Worm (Caenorhabditis elegans) whole organism, young adult: ENCODE results near the gene plpr-1.

Experiments used
- B0019.2 ChIP-seq: fragments of 200-800 bp; sonication (Bioruptor generic); conservative IDR thresholded peaks from 2 replicates; pipeline ENCODE4 v1.3.6; 2022; ENCODE audit warnings: missing genetic modification reagents, missing genetic modification characterization, missing compliant biosample characterization
- B0336.3 ChIP-seq: fragments of 200-800 bp; sonication (Bioruptor generic); IDR thresholded peaks from 2 replicates; pipeline ENCODE4 v1.3.6; 2022; ENCODE audit warnings: missing genetic modification characterization, missing compliant biosample characterization
- F22D6.2 ChIP-seq: sonication (generic microtip); optimal IDR thresholded peaks from 2 replicates; lab custom pipeline; 2016; ENCODE audit warnings: mild to moderate bottlenecking, missing genetic modification characterization, missing compliant biosample characterization
- F33H1.4 ChIP-seq: fragments of 200-800 bp; sonication (Bioruptor generic); IDR thresholded peaks from 2 replicates; pipeline ENCODE4 v1.3.6; 2022; ENCODE audit warnings: missing genetic modification reagents, missing genetic modification characterization, missing compliant biosample characterization
- F49E8.2 ChIP-seq: sonication (generic microtip); optimal IDR thresholded peaks from 3 replicates; lab custom pipeline; 2017; ENCODE audit warnings: missing genetic modification characterization, mild to moderate bottlenecking, missing compliant biosample characterization, antibody characterized with exemption, moderate library complexity; ENCODE audit not compliant: insufficient read depth
- K11D2.4 ChIP-seq: fragments of 200-800 bp; sonication (Bioruptor generic); IDR thresholded peaks from 2 replicates; pipeline ENCODE4 v1.3.6; 2022; ENCODE audit warnings: missing genetic modification reagents, missing genetic modification characterization, missing compliant biosample characterization
- T07F8.4 ChIP-seq: sonication (generic microtip); optimal IDR thresholded peaks from 2 replicates; lab custom pipeline; 2016; ENCODE audit warnings: mild to moderate bottlenecking, missing genetic modification characterization, moderate library complexity, missing compliant biosample characterization
- ZK185.1 ChIP-seq: sonication (generic microtip); optimal IDR thresholded peaks from 2 replicates; lab custom pipeline; 2016; ENCODE audit warnings: mild to moderate bottlenecking, missing genetic modification characterization, missing compliant biosample characterization; ENCODE audit not compliant: poor library complexity, severe bottlenecking
- aptf-3 ChIP-seq: fragments of 200-800 bp; sonication (Bioruptor generic); IDR thresholded peaks from 2 replicates; pipeline ENCODE4 v1.3.6; 2022; ENCODE audit warnings: missing genetic modification characterization, missing compliant biosample characterization
- attf-3 ChIP-seq: fragments of 200-800 bp; sonication (Bioruptor generic); conservative IDR thresholded peaks from 2 replicates; pipeline ENCODE4 v1.3.6; 2022; ENCODE audit warnings: missing genetic modification reagents, missing genetic modification characterization, missing compliant biosample characterization
- ceh-91 ChIP-seq: fragments of 200-800 bp; sonication (Bioruptor generic); IDR thresholded peaks from 2 replicates; pipeline ENCODE4 v1.3.6; 2022; ENCODE audit warnings: missing genetic modification reagents, missing genetic modification characterization, missing compliant biosample characterization
- dox-1 ChIP-seq: fragments of 200-800 bp; sonication (Bioruptor generic); IDR thresholded peaks from 2 replicates; pipeline ENCODE4 v1.3.6; 2022; ENCODE audit warnings: missing genetic modification reagents, missing genetic modification characterization, missing compliant biosample characterization
- efl-1 ChIP-seq: fragments of 150-350 bp; optimal IDR thresholded peaks from 2 replicates; lab custom pipeline; 2014; ENCODE audit warnings: missing biosample characterization, missing genetic modification reagents, missing genetic modification characterization
- egl-18 ChIP-seq: fragments of 200-800 bp; sonication (Bioruptor generic); IDR thresholded peaks from 2 replicates; pipeline ENCODE4 v1.3.6; 2022; ENCODE audit warnings: missing genetic modification reagents, missing genetic modification characterization, missing compliant biosample characterization
- egl-44 ChIP-seq: fragments of 200-800 bp; sonication (Bioruptor generic); IDR thresholded peaks from 2 replicates; pipeline ENCODE4 v1.3.6; 2022; ENCODE audit warnings: missing genetic modification reagents, missing genetic modification characterization, missing compliant biosample characterization
- egrh-3 ChIP-seq: fragments of 200-800 bp; sonication (Bioruptor generic); IDR thresholded peaks from 2 replicates; pipeline ENCODE4 v1.3.6; 2022; ENCODE audit warnings: missing genetic modification reagents, missing genetic modification characterization, missing compliant biosample characterization
- ekl-4 ChIP-seq: fragments of 200-800 bp; sonication (Bioruptor generic); IDR thresholded peaks from 2 replicates; pipeline ENCODE4 v1.3.6; 2022; ENCODE audit warnings: missing genetic modification reagents, missing genetic modification characterization, missing compliant biosample characterization
- him-1 ChIP-seq: sonication (generic microtip); optimal IDR thresholded peaks from 2 replicates; lab custom pipeline; 2016; ENCODE audit warnings: missing genotype, missing genetic modification reagents, missing genetic modification characterization, missing compliant biosample characterization
- hlh-26 ChIP-seq: fragments of 200-800 bp; sonication (Bioruptor generic); conservative IDR thresholded peaks from 2 replicates; pipeline ENCODE4 v1.3.6; 2022; ENCODE audit warnings: missing genetic modification reagents, missing genetic modification characterization, missing compliant biosample characterization
- lsl-1 ChIP-seq: fragments of 200-800 bp; sonication (Bioruptor generic); optimal IDR thresholded peaks from 2 replicates; lab custom pipeline; 2018; ENCODE audit warnings: mild to moderate bottlenecking, missing genetic modification characterization, moderate library complexity, missing compliant biosample characterization
- lsy-27 ChIP-seq: sonication (generic microtip); optimal IDR thresholded peaks from 2 replicates; lab custom pipeline; 2017; ENCODE audit warnings: missing genetic modification characterization, mild to moderate bottlenecking, missing compliant biosample characterization, antibody characterized with exemption, missing genotype, borderline replicate concordance; ENCODE audit not compliant: insufficient read depth
- madf-10 ChIP-seq: sonication (generic microtip); optimal IDR thresholded peaks from 2 replicates; lab custom pipeline; 2016; ENCODE audit warnings: mild to moderate bottlenecking, missing genetic modification characterization, missing compliant biosample characterization
- madf-6 ChIP-seq: fragments of 200-800 bp; sonication (Bioruptor generic); IDR thresholded peaks from 2 replicates; pipeline ENCODE4 v1.3.6; 2022; ENCODE audit warnings: missing genetic modification reagents, missing genetic modification characterization, missing compliant biosample characterization
- madf-8 ChIP-seq: fragments of 200-800 bp; sonication (Bioruptor generic); conservative IDR thresholded peaks from 2 replicates; pipeline ENCODE4 v1.3.6; 2022; ENCODE audit warnings: missing genetic modification reagents, missing genetic modification characterization, missing compliant biosample characterization
- nfyb-1 ChIP-seq: fragments of 200-800 bp; sonication (Bioruptor generic); IDR thresholded peaks from 2 replicates; pipeline ENCODE4 v1.3.6; 2022; ENCODE audit warnings: missing genetic modification reagents, missing genetic modification characterization, missing compliant biosample characterization
- nhr-27 ChIP-seq: fragments of 200-800 bp; sonication (Bioruptor generic); optimal IDR thresholded peaks from 2 replicates; lab custom pipeline; 2018; ENCODE audit warnings: mild to moderate bottlenecking, missing genetic modification characterization, moderate library complexity, missing compliant biosample characterization
- nhr-90 ChIP-seq: sonication (generic microtip); optimal IDR thresholded peaks from 2 replicates; lab custom pipeline; 2016; ENCODE audit warnings: missing genotype, mild to moderate bottlenecking, missing genetic modification characterization, missing compliant biosample characterization
- pbrm-1 ChIP-seq: fragments of 200-800 bp; sonication (Bioruptor generic); IDR thresholded peaks from 2 replicates; pipeline ENCODE4 v1.3.6; 2022; ENCODE audit warnings: missing genetic modification reagents, missing genetic modification characterization, missing compliant biosample characterization
- rcor-1 ChIP-seq: fragments of 200-800 bp; sonication (Bioruptor generic); IDR thresholded peaks from 2 replicates; pipeline ENCODE4 v1.3.6; 2022; ENCODE audit warnings: missing genetic modification reagents, missing genetic modification characterization, missing compliant biosample characterization
- repo-1 ChIP-seq: sonication (generic microtip); optimal IDR thresholded peaks from 2 replicates; lab custom pipeline; 2017; ENCODE audit warnings: mild to moderate bottlenecking, missing genetic modification characterization, missing compliant biosample characterization
- sdz-38 ChIP-seq: sonication (generic microtip); optimal IDR thresholded peaks from 2 replicates; lab custom pipeline; 2016; ENCODE audit warnings: missing genotype, missing genetic modification characterization, missing compliant biosample characterization
- snpc-4 ChIP-seq, 5 experiments: fragments of 150-350 bp in 1 of 5; sonication (generic microtip) in 4 of 5; optimal IDR thresholded peaks; 2 replicates each; lab custom pipeline; 2014 to 2018; ENCODE audit warnings: missing genetic modification characterization in 5 of 5, missing biosample characterization in 3 of 5, antibody characterized with exemption in 2 of 5, mild to moderate bottlenecking in 2 of 5, missing compliant biosample characterization in 2 of 5, missing genotype in 2 of 5, moderate library complexity in 2 of 5, missing genetic modification reagents in 1 of 5
- tlf-1 ChIP-seq: fragments of 200-800 bp; sonication (Bioruptor generic); optimal IDR thresholded peaks from 2 replicates; lab custom pipeline; 2018; ENCODE audit warnings: mild to moderate bottlenecking, missing genetic modification characterization, missing compliant biosample characterization
- unc-130 ChIP-seq: sonication (generic microtip); optimal IDR thresholded peaks from 2 replicates; lab custom pipeline; 2016; ENCODE audit warnings: missing genetic modification reagents, missing genetic modification characterization, missing compliant biosample characterization
- xnd-1 ChIP-seq: sonication (generic microtip); optimal IDR thresholded peaks from 2 replicates; lab custom pipeline; 2016; ENCODE audit warnings: missing genotype, missing genetic modification reagents, missing genetic modification characterization, missing compliant biosample characterization
- zfh-2 ChIP-seq: fragments of 200-800 bp; sonication (Bioruptor generic); conservative IDR thresholded peaks from 2 replicates; pipeline ENCODE4 v1.3.6; 2022; ENCODE audit warnings: missing genetic modification reagents, missing genetic modification characterization, missing compliant biosample characterization
- zim-3 ChIP-seq: sonication (generic microtip); optimal IDR thresholded peaks from 2 replicates; lab custom pipeline; 2017; ENCODE audit warnings: mild to moderate bottlenecking, missing genetic modification characterization, moderate library complexity, missing compliant biosample characterization
- ztf-25 ChIP-seq: fragments of 200-800 bp; sonication (Bioruptor generic); IDR thresholded peaks from 2 replicates; pipeline ENCODE4 v1.3.6; 2022; ENCODE audit warnings: missing genetic modification reagents, missing genetic modification characterization, missing compliant biosample characterization
- ztf-26 ChIP-seq: sonication (generic microtip); optimal IDR thresholded peaks from 2 replicates; lab custom pipeline; 2017; ENCODE audit warnings: missing genetic modification characterization, missing compliant biosample characterization
- ztf-3 ChIP-seq: fragments of 200-800 bp; sonication (Bioruptor generic); optimal IDR thresholded peaks from 2 replicates; lab custom pipeline; 2018; ENCODE audit warnings: mild to moderate bottlenecking, missing genetic modification characterization, missing compliant biosample characterization
- ztf-6 ChIP-seq: fragments of 200-800 bp; sonication (Bioruptor generic); IDR thresholded peaks from 2 replicates; pipeline ENCODE4 v1.3.6; 2022; ENCODE audit warnings: missing genetic modification reagents, missing genetic modification characterization, missing compliant biosample characterization

Gene plpr-1

ce11 chrII:11238869-11239647, 17.0 kb downstream of the plpr-1 start, which contains the start of the genes rpn-9 and T06D8.9 (continued):
- TF ChIP-seq attf-3 (GFP tag; lab: Robert Waterston, UW) (peak; percentile 82), nhr-27 (tag; lab: Kevin White, UChicago) (no peak), snpc-4 (GFP tag; optimal IDR thresholded peaks at IDR 0.05; lab: Kevin White, UChicago) (peak; percentile 17), snpc-4 (tag; optimal IDR thresholded peaks at IDR 0.05; lab: Kevin White, UChicago) (peak; percentile 70 to 80 (median 76)), zim-3 (no peak), B0336.3 (GFP tag; lab: Robert Waterston, UW) (peak; percentile 28; the same call in 1 of the 2 replicates), ekl-4 (GFP tag; lab: Robert Waterston, UW) (peak; percentile 68), ztf-26 (tag; lab: Kevin White, UChicago) (no peak), madf-8 (GFP tag; lab: Robert Waterston, UW) (peak; percentile 66), efl-1 (GFP tag; lab: Kevin White, UChicago) (peak; percentile 79), ZK185.1 (tag; lab: Kevin White, UChicago) (peak; percentile 21)
- TF ChIP-seq, all 124 proteins: peak for 48

- TF ChIP-seq T07F8.4 (tag; lab: Kevin White, UChicago) (no peak), hlh-26 (GFP tag; lab: Robert Waterston, UW) (no peak), dox-1 (GFP tag; lab: Robert Waterston, UW) (0 out of 2 replicates have a peak, but pooled peaks have one; percentile 24), zfh-2 (peak; percentile 52)
Measured at ce11 chrII:11240214-11240613, 18.1 kb downstream of the plpr-1 start.

ce11 chrII:11240963-11241362, 18.9 kb downstream of the plpr-1 start:
- no peak for TF ChIP-seq sdz-38
- no peak for TF ChIP-seq repo-1 (tag; lab: Kevin White, UChicago)
- TF ChIP-seq K11D2.4 (GFP tag; lab: Robert Waterston, UW), result no peak
- no peak for TF ChIP-seq zim-3
- TF ChIP-seq nhr-90 (tag; lab: Kevin White, UChicago), result no peak
- no peak for TF ChIP-seq F49E8.2 (tag; lab: Kevin White, UChicago)
- no peak for TF ChIP-seq madf-10 (tag; lab: Kevin White, UChicago)
- no peak for TF ChIP-seq egl-18 (GFP tag; lab: Robert Waterston, UW)
- TF ChIP-seq aptf-3 (GFP tag; lab: Robert Waterston, UW), result no peak

- TF ChIP-seq xnd-1 (tag; lab: Kevin White, UChicago) (peak; percentile 93), zim-3 (no peak), egrh-3 (GFP tag; lab: Robert Waterston, UW) (no peak), madf-6 (GFP tag; lab: Robert Waterston, UW) (peak; percentile 81), tlf-1 (GFP tag; lab: Kevin White, UChicago) (no peak), B0019.2 (GFP tag; lab: Robert Waterston, UW) (peak; percentile 99), ceh-91 (GFP tag; lab: Robert Waterston, UW) (peak; percentile 9; the same call in 1 of the 2 replicates), egl-44 (GFP tag; lab: Robert Waterston, UW) (no peak), nfyb-1 (GFP tag; lab: Robert Waterston, UW) (no peak), pbrm-1 (GFP tag; lab: Robert Waterston, UW) (no peak), F33H1.4 (GFP tag; lab: Robert Waterston, UW) (peak; percentile 56), F49E8.2 (tag; lab: Kevin White, UChicago) (peak; percentile 46), unc-130 (GFP tag; lab: Kevin White, UChicago) (no peak), ztf-25 (no peak), ztf-3 (no peak), ztf-6 (GFP tag; lab: Robert Waterston, UW) (no peak), nhr-90 (tag; lab: Kevin White, UChicago) (no peak), lsy-27 (tag; lab: Kevin White, UChicago) (no peak), repo-1 (tag; lab: Kevin White, UChicago) (no peak), madf-8 (GFP tag; lab: Robert Waterston, UW) (peak; percentile 74), lsl-1 (GFP tag; lab: Kevin White, UChicago) (peak; percentile 96), F22D6.2 (no peak), him-1 (tag; lab: Kevin White, UChicago) (peak; percentile 76), rcor-1 (GFP tag; lab: Robert Waterston, UW) (0 out of 2 replicates have a peak, but pooled peaks have one; percentile 10)
Measured at ce11 chrII:11241497-11241896, 19.4 kb downstream of the plpr-1 start.
